Worm (Caenorhabditis elegans) whole organism, L1 larva: ENCODE measurements around the gene F54F7.14.

Source experiments
- ces-1 ChIP-seq: fragments of 150-350 bp; optimal IDR thresholded peaks from 2 replicates; lab custom pipeline; 2014; ENCODE audit warnings: missing biosample characterization, missing genetic modification reagents, missing genetic modification characterization
- lin-15B ChIP-seq: fragments of 150-350 bp; sonication (generic microtip); optimal IDR thresholded peaks from 3 replicates; lab custom pipeline; 2014; ENCODE audit warnings: missing biosample characterization, missing genetic modification characterization
- lin-39 ChIP-seq: fragments of 150-350 bp; optimal IDR thresholded peaks from 2 replicates; lab custom pipeline; 2014; ENCODE audit warnings: missing biosample characterization, missing genetic modification reagents, missing genetic modification characterization
- nhr-11 ChIP-seq: fragments of 150-350 bp; optimal IDR thresholded peaks from 2 replicates; lab custom pipeline; 2014; ENCODE audit warnings: missing biosample characterization, missing genetic modification characterization
- skn-1 ChIP-seq: fragments of 150-350 bp; optimal IDR thresholded peaks from 2 replicates; lab custom pipeline; 2014; ENCODE audit warnings: missing biosample characterization, missing genetic modification characterization
- snu-23 ChIP-seq: sonication (generic microtip); optimal IDR thresholded peaks from 2 replicates; lab custom pipeline; 2016; ENCODE audit warnings: missing genetic modification characterization, missing compliant biosample characterization

- TF ChIP-seq snu-23 (GFP tag; lab: Kevin White, UChicago) (no peak), nhr-11 (tag; lab: Kevin White, UChicago) (no peak), lin-15B (tag; lab: Kevin White, UChicago) (no peak), lin-39 (no peak), ces-1 (no peak), skn-1 (tag; lab: Kevin White, UChicago) (no peak)
Measured at ce11 chrX:11885577-11885976, 34.9 kb downstream of the F54F7.14 start, which contains the start of gene Y62H9A.7.
